Fruit fly (Drosophila melanogaster) whole organism, embryonic: ENCODE measurements around the gene CG15141.

Source experiments
- CG2678 ChIP-seq: fragments of 200-800 bp; sonication (Bioruptor generic); optimal IDR thresholded peaks from 3 replicates; lab custom pipeline; 2019; ENCODE audit warnings: missing biosample characterization, mild to moderate bottlenecking, missing genetic modification characterization, moderate library complexity
- CG4730 ChIP-seq: fragments of 200-800 bp; sonication (Bioruptor generic); IDR thresholded peaks from 2 replicates; pipeline ENCODE4 v1.3.6; 2022; ENCODE audit warnings: missing biosample characterization, missing genetic modification characterization
- CG5180 ChIP-seq: fragments of 200-800 bp; sonication (Bioruptor generic); optimal IDR thresholded peaks from 3 replicates; lab custom pipeline; 2017; ENCODE audit warnings: missing biosample characterization, missing genetic modification characterization, mild to moderate bottlenecking, moderate library complexity, missing genetic modification reagents
- Hmr ChIP-seq: fragments of 200-800 bp; sonication (Bioruptor generic); optimal IDR thresholded peaks from 3 replicates; lab custom pipeline; 2017; ENCODE audit warnings: mild to moderate bottlenecking, missing biosample characterization, missing genetic modification reagents, missing genetic modification characterization
- Hmx ChIP-seq: fragments of 200-800 bp; sonication (Bioruptor generic); optimal IDR thresholded peaks from 2 replicates; lab custom pipeline; 2016; ENCODE audit warnings: missing biosample characterization, missing genetic modification characterization
- Oli ChIP-seq: fragments of 200-800 bp; sonication (Bioruptor generic); optimal IDR thresholded peaks from 2 replicates; lab custom pipeline; 2018; ENCODE audit warnings: missing biosample characterization, mild to moderate bottlenecking, missing genetic modification characterization, moderate library complexity
- ems ChIP-seq: fragments of 200-800 bp; sonication (Bioruptor generic); optimal IDR thresholded peaks from 3 replicates; lab custom pipeline; 2016; ENCODE audit warnings: missing biosample characterization, missing genetic modification characterization
- hkb ChIP-seq, 2 experiments: fragments of 200-800 bp in 1 of 2; fragments of >200 bp in 1 of 2; sonication (Bioruptor generic) in 1 of 2; IDR thresholded peaks in 1 of 2; optimal IDR thresholded peaks in 1 of 2; 2 replicates each; pipeline versions ENCODE4 v1.3.6 to Lab custom; 2017 to 2022; ENCODE audit warnings: missing biosample characterization in 1 of 2, missing genetic modification characterization in 1 of 2

DNA sequence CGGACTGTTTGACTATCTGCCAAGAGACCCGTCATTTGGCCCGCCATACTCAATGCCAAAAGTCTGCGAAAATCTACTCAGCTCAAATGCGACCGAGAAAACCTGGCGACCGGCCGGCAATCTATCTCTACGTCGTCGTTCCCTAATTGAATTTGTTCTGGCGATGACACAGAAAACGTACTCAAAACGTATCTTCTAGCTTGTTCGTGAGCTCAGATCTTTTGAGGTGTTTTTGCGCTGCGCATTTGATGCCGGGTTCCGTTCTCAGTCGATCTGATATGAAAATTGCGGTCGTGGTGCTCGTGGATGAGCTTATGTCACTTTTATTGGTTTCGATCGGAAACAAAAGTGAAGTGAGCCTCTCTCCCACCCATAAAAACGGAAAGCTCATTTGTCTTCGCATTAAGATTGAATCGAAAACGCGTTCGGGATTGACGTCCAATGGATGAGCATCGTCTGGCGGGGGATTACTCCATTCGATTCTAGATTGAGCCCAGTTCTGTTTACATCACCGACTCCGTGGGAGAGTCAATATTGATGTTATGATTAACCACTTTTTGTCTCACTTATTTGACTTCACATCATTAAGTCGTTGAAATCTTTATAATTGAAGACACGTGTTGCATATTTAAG is 22.6 kb upstream of the CG15141 start:
- no peak for TF ChIP-seq ems (GFP tag; lab: Kevin White, UChicago)
- no peak for TF ChIP-seq CG5180 (GFP tag; lab: Kevin White, UChicago)
- TF ChIP-seq Oli (tag; lab: Kevin White, UChicago): no peak
- no peak for TF ChIP-seq CG4730 (GFP tag; lab: Robert Waterston, UW)
- no peak for TF ChIP-seq hkb (optimal IDR thresholded peaks at IDR 0.05; lab: Kevin White, UChicago)
- 0 out of 2 replicates have a peak, but pooled peaks have one; percentile 19 for TF ChIP-seq hkb (GFP tag; IDR thresholded peaks at IDR 0.05; lab: Robert Waterston, UW)
- TF ChIP-seq Hmr (GFP tag; lab: Kevin White, UChicago): peak; percentile 60
- peak; percentile 45 for TF ChIP-seq CG2678 (tag; lab: Kevin White, UChicago)
- no peak for TF ChIP-seq Hmx (GFP tag; lab: Kevin White, UChicago)
